Worm (Caenorhabditis elegans): ENCODE results near the gene K07F5.14.
"Not testable (repeated sequence)": the region's sequence is repeated elsewhere in the genome, so short reads cannot be mapped to it uniquely, and the experiment has no call there.

The K07F5.14 gene

DNA sequence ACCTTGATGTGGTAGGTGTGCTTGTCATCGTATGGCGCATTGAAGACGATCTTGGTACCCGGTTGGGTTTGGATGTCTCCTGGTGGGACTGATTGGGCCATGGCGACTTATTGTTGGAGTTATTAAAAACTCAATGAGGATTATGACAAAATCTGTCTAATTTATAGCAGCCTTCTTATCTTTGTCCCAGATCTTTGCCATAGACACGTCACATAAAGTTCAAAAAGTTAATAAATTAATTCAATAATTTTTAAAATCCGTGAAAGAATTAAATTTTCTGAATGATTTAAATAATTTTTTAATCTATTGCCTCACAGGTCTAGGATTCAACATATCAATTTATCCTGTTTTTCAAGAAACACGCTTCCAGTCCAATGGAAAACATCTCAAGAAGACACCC lies 25.7 kb upstream of the K07F5.14 start, which contains the start of gene msp-81:
msp-81 (minus strand) TSS at position 101 of the 400 bp plus-strand sequence.
- TF ChIP-seq hmg-4 (GFP tag; optimal IDR thresholded peaks at IDR 0.05) (no peak), F13C5.2 (tag; optimal IDR thresholded peaks at IDR 0.05) (no peak), ama-1 (optimal IDR thresholded peaks at IDR 0.05) (no peak), hmbx-1 (tag; optimal IDR thresholded peaks at IDR 0.05) (no peak)

ce11 chrIV:9837349-9837748 lies 24.7 kb upstream of the K07F5.14 start, which contains the start of gene msp-10:
msp-10 (plus strand) TSS chrIV:9837649.
- not testable (repeated sequence) for TF ChIP-seq pes-1 (GFP tag; IDR thresholded peaks at IDR 0.05); hmbx-1 (tag; optimal IDR thresholded peaks at IDR 0.05); ceh-36 (tag; optimal IDR thresholded peaks at IDR 0.05)

ce11 chrIV:9840984-9841590 lies 20.9 kb upstream of the K07F5.14 start, which contains the start of the genes kin-24 and msp-56:
kin-24 (minus strand) TSS chrIV:9841084.
msp-56 (plus strand) TSS chrIV:9841540.
- TF ChIP-seq sea-1 (GFP tag; conservative IDR thresholded peaks at IDR 0.05) (no peak), hnd-1 (tag; optimal IDR thresholded peaks at IDR 0.05) (no peak), ama-1 (optimal IDR thresholded peaks at IDR 0.05) (no peak), scrt-1 (GFP tag; IDR thresholded peaks at IDR 0.05) (no peak), ceh-36 (tag; optimal IDR thresholded peaks at IDR 0.05) (no peak)

DNA sequence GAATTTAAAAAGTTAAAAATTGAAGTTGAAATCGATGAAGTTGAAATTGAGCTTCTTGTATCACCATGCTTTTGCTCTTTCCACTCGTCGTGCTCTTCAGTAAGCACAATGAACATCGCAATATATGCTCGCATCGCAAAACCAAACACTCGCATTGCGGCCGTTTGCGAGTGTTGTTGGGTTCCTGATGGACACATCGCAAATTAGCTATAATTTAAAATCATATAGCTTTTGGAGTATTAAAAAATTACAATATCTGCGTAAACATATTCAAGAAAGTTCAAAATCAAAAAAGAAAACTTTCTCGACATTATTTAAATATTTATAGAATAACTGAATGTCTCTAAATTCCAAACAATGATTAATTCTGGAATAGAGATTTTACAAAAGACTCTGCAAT lies 19.9 kb upstream of the K07F5.14 start, which contains the start of gene K07F5.17:
K07F5.17 (plus strand) TSS at position 301 of the 400 bp plus-strand sequence.
- no peak for TF ChIP-seq tra-4 (tag; optimal IDR thresholded peaks at IDR 0.05)
- no peak for TF ChIP-seq hnd-1 (tag; optimal IDR thresholded peaks at IDR 0.05)
- TF ChIP-seq sea-1 (GFP tag; conservative IDR thresholded peaks at IDR 0.05) = no peak

DNA sequence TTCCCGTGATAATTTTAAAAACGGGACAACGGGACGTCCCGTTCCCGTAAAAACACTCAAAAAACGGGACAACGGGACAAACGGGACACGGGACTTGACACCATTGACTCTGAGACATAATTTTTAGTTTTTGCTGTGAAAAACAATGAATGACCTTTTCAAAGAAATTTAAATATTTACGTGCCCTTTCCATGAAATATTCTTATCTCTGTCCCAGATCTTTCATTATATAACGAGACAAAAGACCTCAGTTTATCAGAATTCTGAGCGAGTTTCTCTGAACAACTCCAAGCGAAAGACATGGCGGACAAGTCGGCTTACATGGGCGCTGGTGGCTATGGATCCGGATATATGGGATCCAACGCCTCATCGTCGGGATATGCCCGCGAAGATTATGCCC lies 18.3 kb upstream of the K07F5.14 start, which contains the start of gene nspd-2:
nspd-2 (plus strand) TSS at position 301 of the 400 bp plus-strand sequence.
- TF ChIP-seq flt-1 (GFP tag; IDR thresholded peaks at IDR 0.05) (no peak), hmbx-1 (tag; optimal IDR thresholded peaks at IDR 0.05) (no peak), aly-1 (tag; optimal IDR thresholded peaks at IDR 0.05) (no peak), ceh-13 (GFP tag; optimal IDR thresholded peaks at IDR 0.05) (no peak)

DNA sequence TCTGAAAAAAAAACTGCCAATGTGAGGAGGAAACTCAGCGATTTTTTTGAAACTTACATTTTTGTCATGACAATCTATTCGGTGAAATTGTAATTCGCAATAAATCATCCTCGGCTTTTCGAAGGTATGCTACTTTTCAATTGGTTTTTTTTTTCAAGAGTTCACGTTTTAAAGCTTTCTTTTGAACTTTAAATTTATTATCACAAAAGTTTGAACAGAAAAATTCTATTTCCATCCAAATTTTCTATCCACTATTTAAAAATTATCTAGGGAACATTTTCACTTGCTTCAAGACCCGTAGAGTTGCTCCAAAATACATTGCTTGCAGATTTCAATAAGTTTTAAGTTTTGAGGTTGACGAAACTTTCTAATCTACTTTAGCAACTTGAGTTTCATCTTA lies 15.4 kb upstream of the K07F5.14 start, which contains the start of gene K07F5.6:
K07F5.6 (minus strand) TSS at position 101 of the 400 bp plus-strand sequence.
- TF ChIP-seq tbx-11 (GFP tag; IDR thresholded peaks at IDR 0.05) = no peak

ce11 chrIV:9848075-9848474 lies 13.9 kb upstream of the K07F5.14 start, which contains the start of gene K07F5.7:
K07F5.7 (minus strand) TSS chrIV:9848175.
- no peak for TF ChIP-seq ama-1 (optimal IDR thresholded peaks at IDR 0.05)
- no peak for TF ChIP-seq ets-7 (tag; optimal IDR thresholded peaks at IDR 0.05)
- TF ChIP-seq hnd-1 (tag; optimal IDR thresholded peaks at IDR 0.05) = no peak
- TF ChIP-seq tbx-37 (GFP tag; conservative IDR thresholded peaks at IDR 0.05) = no peak
- no peak for TF ChIP-seq aly-1 (tag; optimal IDR thresholded peaks at IDR 0.05)
- no peak for TF ChIP-seq tra-4 (tag; optimal IDR thresholded peaks at IDR 0.05)
- no peak for TF ChIP-seq F13C5.2 (tag; optimal IDR thresholded peaks at IDR 0.05)
- TF ChIP-seq ceh-13 (GFP tag; optimal IDR thresholded peaks at IDR 0.05) = no peak
- TF ChIP-seq tbx-11 (GFP tag; IDR thresholded peaks at IDR 0.05) = no peak
- no peak for TF ChIP-seq B0310.2 (tag; optimal IDR thresholded peaks at IDR 0.05)
- no peak for TF ChIP-seq hmg-4 (GFP tag; optimal IDR thresholded peaks at IDR 0.05)
- no peak for TF ChIP-seq scrt-1 (GFP tag; IDR thresholded peaks at IDR 0.05)

- TF ChIP-seq sea-1 (GFP tag; conservative IDR thresholded peaks at IDR 0.05) (no peak), pes-1 (GFP tag; IDR thresholded peaks at IDR 0.05) (no peak), ets-7 (tag; optimal IDR thresholded peaks at IDR 0.05) (no peak), scrt-1 (GFP tag; IDR thresholded peaks at IDR 0.05) (no peak), tbx-37 (GFP tag; conservative IDR thresholded peaks at IDR 0.05) (no peak), hmbx-1 (tag; optimal IDR thresholded peaks at IDR 0.05) (no peak), ama-1 (optimal IDR thresholded peaks at IDR 0.05) (no peak), F13C5.2 (tag; optimal IDR thresholded peaks at IDR 0.05) (no peak), aly-1 (tag; optimal IDR thresholded peaks at IDR 0.05) (no peak), ceh-13 (GFP tag; optimal IDR thresholded peaks at IDR 0.05) (no peak), tbx-11 (GFP tag; IDR thresholded peaks at IDR 0.05) (no peak), hmg-4 (GFP tag; optimal IDR thresholded peaks at IDR 0.05) (no peak), flt-1 (GFP tag; IDR thresholded peaks at IDR 0.05) (no peak)
These were observed 12.4 kb upstream of the K07F5.14 start, which contains the start of gene K07F5.8 for ce11 chrIV:9849624-9850023. K07F5.8 (minus strand) TSS chrIV:9849724.

ce11 chrIV:9850931-9851330 lies 11.1 kb upstream of the K07F5.14 start, which contains the start of gene ssp-10:
ssp-10 (minus strand) TSS chrIV:9851031.
- TF ChIP-seq F13C5.2 (tag; optimal IDR thresholded peaks at IDR 0.05) (no peak), tbx-37 (GFP tag; conservative IDR thresholded peaks at IDR 0.05) (no peak), ceh-36 (tag; optimal IDR thresholded peaks at IDR 0.05) (no peak), aly-1 (tag; optimal IDR thresholded peaks at IDR 0.05) (no peak), tra-4 (tag; optimal IDR thresholded peaks at IDR 0.05) (no peak), sea-1 (GFP tag; conservative IDR thresholded peaks at IDR 0.05) (no peak), scrt-1 (GFP tag; IDR thresholded peaks at IDR 0.05) (no peak), ets-7 (tag; optimal IDR thresholded peaks at IDR 0.05) (no peak), hmg-4 (GFP tag; optimal IDR thresholded peaks at IDR 0.05) (no peak), B0310.2 (tag; optimal IDR thresholded peaks at IDR 0.05) (no peak), hnd-1 (tag; optimal IDR thresholded peaks at IDR 0.05) (no peak), tbx-11 (GFP tag; IDR thresholded peaks at IDR 0.05) (no peak), hmbx-1 (tag; optimal IDR thresholded peaks at IDR 0.05) (no peak), ama-1 (optimal IDR thresholded peaks at IDR 0.05) (no peak)

Data from whole organism, early embryonic.